Worm (Caenorhabditis elegans) whole organism, late embryonic: Measurements from ENCODE around the gene pdl-1.

Experiments used
- ama-1 ChIP-seq: fragments of 150-350 bp; optimal IDR thresholded peaks from 2 replicates; lab custom pipeline; 2014
- ceh-48 ChIP-seq: sonication (generic microtip); optimal IDR thresholded peaks from 2 replicates; lab custom pipeline; 2016; ENCODE audit warnings: missing genetic modification characterization, inconsistent platforms, missing compliant biosample characterization
- dve-1 ChIP-seq: sonication (generic microtip); optimal IDR thresholded peaks from 2 replicates; lab custom pipeline; 2017; ENCODE audit warnings: antibody characterized with exemption, mild to moderate bottlenecking, missing genetic modification characterization, missing compliant biosample characterization
- hlh-13 ChIP-seq: fragments of 200-800 bp; sonication (Bioruptor generic); optimal IDR thresholded peaks from 2 replicates; lab custom pipeline; 2018; ENCODE audit warnings: mild to moderate bottlenecking, missing genetic modification characterization, missing compliant biosample characterization
- hlh-15 ChIP-seq: sonication (generic microtip); optimal IDR thresholded peaks from 2 replicates; lab custom pipeline; 2016; ENCODE audit warnings: missing genetic modification characterization, missing compliant biosample characterization
- hlh-30 ChIP-seq: sonication (generic microtip); optimal IDR thresholded peaks from 2 replicates; lab custom pipeline; 2017; ENCODE audit warnings: antibody characterized with exemption, missing genetic modification characterization, missing compliant biosample characterization; ENCODE audit not compliant: insufficient read depth
- lim-6 ChIP-seq: sonication (generic microtip); optimal IDR thresholded peaks from 2 replicates; lab custom pipeline; 2016; ENCODE audit warnings: missing genetic modification characterization, missing compliant biosample characterization
- nfya-1 ChIP-seq: sonication (generic microtip); optimal IDR thresholded peaks from 2 replicates; lab custom pipeline; 2017; ENCODE audit warnings: missing genetic modification characterization, mild to moderate bottlenecking, missing compliant biosample characterization, antibody characterized with exemption, moderate library complexity
- pag-3 ChIP-seq: sonication (generic microtip); optimal IDR thresholded peaks from 2 replicates; lab custom pipeline; 2016; ENCODE audit warnings: missing compliant biosample characterization, missing genetic modification characterization, borderline replicate concordance
- pqm-1 ChIP-seq: sonication (generic microtip); optimal IDR thresholded peaks from 2 replicates; lab custom pipeline; 2016; ENCODE audit warnings: missing genetic modification characterization, missing compliant biosample characterization
- sdc-2 ChIP-seq: sonication (generic microtip); optimal IDR thresholded peaks from 2 replicates; lab custom pipeline; 2016; ENCODE audit warnings: missing genotype, missing genetic modification characterization, missing compliant biosample characterization
- tbx-2 ChIP-seq: sonication (generic microtip); optimal IDR thresholded peaks from 2 replicates; lab custom pipeline; 2016; ENCODE audit warnings: missing genetic modification characterization, missing compliant biosample characterization
- unc-55 ChIP-seq: sonication (generic microtip); optimal IDR thresholded peaks from 2 replicates; lab custom pipeline; 2017; ENCODE audit warnings: missing biosample characterization, missing genetic modification reagents, missing genetic modification characterization
- ztf-16 ChIP-seq: sonication (generic microtip); optimal IDR thresholded peaks from 2 replicates; lab custom pipeline; 2017; ENCODE audit warnings: missing genetic modification characterization, missing compliant biosample characterization

- TF ChIP-seq hlh-30 (no peak), lim-6 (tag; lab: Kevin White, UChicago) (no peak), tbx-2 (tag; lab: Kevin White, UChicago) (no peak), dve-1 (tag; lab: Kevin White, UChicago) (no peak), ztf-16 (no peak), sdc-2 (tag; lab: Kevin White, UChicago) (no peak), ama-1 (lab: Kevin White, UChicago) (no peak), unc-55 (GFP tag; lab: Kevin White, UChicago) (no peak), hlh-13 (no peak), pqm-1 (tag; lab: Kevin White, UChicago) (no peak), hlh-15 (tag; lab: Kevin White, UChicago) (no peak), ceh-48 (tag; lab: Kevin White, UChicago) (no peak), pag-3 (no peak), nfya-1 (no peak)
Measured at ce11 chrII:7233274-7233673, 49.7 kb downstream of the pdl-1 start.
